Fruit fly (Drosophila melanogaster) whole organism, embryonic: ENCODE measurements around the gene CG32074.

ENCODE experiments used
- ATbp ChIP-seq: fragments of 200-800 bp; sonication (Bioruptor generic); optimal IDR thresholded peaks from 2 replicates; lab custom pipeline; 2017; ENCODE audit warnings: missing biosample characterization, mild to moderate bottlenecking, missing genetic modification characterization, missing genetic modification reagents
- Atf-2 ChIP-seq: fragments of 200-800 bp; sonication (Bioruptor generic); optimal IDR thresholded peaks from 2 replicates; lab custom pipeline; 2016; ENCODE audit warnings: missing biosample characterization, missing genetic modification characterization
- B-H1 ChIP-seq: fragments of 200-800 bp; sonication (Bioruptor generic); IDR thresholded peaks from 3 replicates; pipeline ENCODE4 v1.3.6; 2022; ENCODE audit warnings: missing biosample characterization, missing genetic modification characterization
- CG12071 ChIP-seq: fragments of 200-800 bp; sonication (Bioruptor generic); optimal IDR thresholded peaks from 3 replicates; lab custom pipeline; 2018; ENCODE audit warnings: missing biosample characterization, mild to moderate bottlenecking, missing genetic modification characterization
- CG12104 ChIP-seq: fragments of 200-800 bp; sonication (Bioruptor generic); optimal IDR thresholded peaks from 3 replicates; lab custom pipeline; 2016; ENCODE audit warnings: missing biosample characterization, missing genetic modification characterization
- CG14441 ChIP-seq: fragments of 200-800 bp; sonication (Bioruptor generic); IDR thresholded peaks from 2 replicates; pipeline ENCODE4 v1.3.6; 2022; ENCODE audit warnings: missing biosample characterization, missing genetic modification characterization
- CG14965 ChIP-seq: fragments of 200-800 bp; sonication (Bioruptor generic); optimal IDR thresholded peaks from 2 replicates; lab custom pipeline; 2016; ENCODE audit warnings: missing biosample characterization, missing genetic modification characterization, borderline replicate concordance
- CG16863 ChIP-seq: fragments of 200-800 bp; sonication (Bioruptor generic); optimal IDR thresholded peaks from 3 replicates; lab custom pipeline; 2016; ENCODE audit warnings: missing biosample characterization, missing genetic modification characterization
- CG17328 ChIP-seq: fragments of 200-800 bp; sonication (Bioruptor generic); IDR thresholded peaks from 2 replicates; pipeline ENCODE4 v1.3.6; 2022; ENCODE audit warnings: missing biosample characterization, missing genetic modification characterization
- CG17359 ChIP-seq: fragments of 200-800 bp; sonication (Bioruptor generic); optimal IDR thresholded peaks from 3 replicates; lab custom pipeline; 2018; ENCODE audit warnings: missing biosample characterization, mild to moderate bottlenecking, missing genetic modification characterization, moderate library complexity
- CG17802 ChIP-seq: fragments of 200-800 bp; sonication (Bioruptor generic); optimal IDR thresholded peaks from 2 replicates; lab custom pipeline; 2018; ENCODE audit warnings: missing biosample characterization, mild to moderate bottlenecking, missing genetic modification characterization, moderate library complexity
- CG17829 ChIP-seq: fragments of 200-800 bp; optimal IDR thresholded peaks from 2 replicates; lab custom pipeline; 2019; ENCODE audit warnings: missing biosample characterization, mild to moderate bottlenecking, missing genetic modification characterization, moderate library complexity
- CG17912 ChIP-seq: fragments of 200-800 bp; sonication (Bioruptor generic); optimal IDR thresholded peaks from 2 replicates; lab custom pipeline; 2018; ENCODE audit warnings: missing biosample characterization, mild to moderate bottlenecking, missing genetic modification characterization
- CG1792 ChIP-seq: fragments of 200-800 bp; sonication (Bioruptor generic); optimal IDR thresholded peaks from 2 replicates; lab custom pipeline; 2016; ENCODE audit warnings: missing biosample characterization, missing genetic modification characterization
- CG18619 ChIP-seq: fragments of 200-800 bp; sonication (Bioruptor generic); optimal IDR thresholded peaks from 3 replicates; lab custom pipeline; 2017; ENCODE audit warnings: missing biosample characterization, mild to moderate bottlenecking, missing genetic modification characterization
- CG18764 ChIP-seq: fragments of 200-800 bp; sonication (Bioruptor generic); optimal IDR thresholded peaks from 3 replicates; lab custom pipeline; 2016; ENCODE audit warnings: missing biosample characterization, missing genetic modification characterization
- CG2116 ChIP-seq: fragments of 200-800 bp; sonication (Bioruptor generic); optimal IDR thresholded peaks from 3 replicates; lab custom pipeline; 2018; ENCODE audit warnings: missing biosample characterization, mild to moderate bottlenecking, missing genetic modification characterization
- CG2875 ChIP-seq: fragments of 200-800 bp; sonication (Bioruptor generic); optimal IDR thresholded peaks from 2 replicates; lab custom pipeline; 2017; ENCODE audit warnings: missing biosample characterization, mild to moderate bottlenecking, missing genetic modification characterization, missing genetic modification reagents
- CG3065 ChIP-seq: fragments of 200-800 bp; sonication (Bioruptor generic); optimal IDR thresholded peaks from 2 replicates; lab custom pipeline; 2016; ENCODE audit warnings: missing biosample characterization, missing genetic modification characterization
- CG4282 ChIP-seq: fragments of 200-800 bp; sonication (Bioruptor generic); optimal IDR thresholded peaks from 2 replicates; lab custom pipeline; 2016; ENCODE audit warnings: missing biosample characterization, missing genetic modification characterization
- CG6765 ChIP-seq: fragments of 200-800 bp; sonication (Bioruptor generic); optimal IDR thresholded peaks from 3 replicates; lab custom pipeline; 2017; ENCODE audit warnings: missing biosample characterization, mild to moderate bottlenecking, missing genetic modification characterization
- CG7556 ChIP-seq: fragments of 200-800 bp; sonication (Bioruptor generic); optimal IDR thresholded peaks from 2 replicates; lab custom pipeline; 2017; ENCODE audit warnings: missing biosample characterization, mild to moderate bottlenecking, missing genetic modification characterization
- CG9215 ChIP-seq: fragments of 200-800 bp; sonication (Bioruptor generic); IDR thresholded peaks from 2 replicates; pipeline ENCODE4 v1.3.6; 2022; ENCODE audit warnings: missing biosample characterization, missing genetic modification characterization
- Dek ChIP-seq: fragments of 200-800 bp; sonication (Bioruptor generic); optimal IDR thresholded peaks from 3 replicates; lab custom pipeline; 2019; ENCODE audit warnings: missing biosample characterization, mild to moderate bottlenecking, missing genetic modification characterization, moderate library complexity
- Ets65A ChIP-seq: fragments of 200-800 bp; sonication (Bioruptor generic); peaks from one replicate; lab custom pipeline; 2016; ENCODE audit warnings: missing biosample characterization, missing genetic modification characterization
- H2.0 ChIP-seq: fragments of 200-800 bp; sonication (Bioruptor generic); IDR thresholded peaks from 2 replicates; pipeline ENCODE4 v1.3.6; 2022; ENCODE audit warnings: missing biosample characterization, missing genetic modification characterization
- HLH54F ChIP-seq: fragments of 200-800 bp; sonication (Bioruptor generic); optimal IDR thresholded peaks from 3 replicates; lab custom pipeline; 2016; ENCODE audit warnings: missing biosample characterization, missing genetic modification characterization
- Jarid2 ChIP-seq: fragments of 200-800 bp; sonication (Bioruptor generic); optimal IDR thresholded peaks from 3 replicates; lab custom pipeline; 2017; ENCODE audit warnings: mild to moderate bottlenecking, missing biosample characterization, missing genetic modification reagents, missing genetic modification characterization
- Kr ChIP-seq: fragments of 200-800 bp; sonication (Bioruptor generic); optimal IDR thresholded peaks from 2 replicates; lab custom pipeline; 2017; ENCODE audit warnings: missing biosample characterization, mild to moderate bottlenecking, missing genetic modification characterization
- Lim3 ChIP-seq: fragments of 200-800 bp; sonication (Bioruptor generic); IDR thresholded peaks from 2 replicates; pipeline ENCODE4 v1.3.6; 2022; ENCODE audit warnings: missing biosample characterization, missing genetic modification characterization
- MTF-1 ChIP-seq: fragments of 200-800 bp; sonication (Bioruptor generic); optimal IDR thresholded peaks from 2 replicates; lab custom pipeline; 2018; ENCODE audit warnings: missing biosample characterization, mild to moderate bottlenecking, missing genetic modification characterization, borderline replicate concordance
- Mrtf ChIP-seq: fragments of 200-800 bp; sonication (Bioruptor generic); IDR thresholded peaks from 3 replicates; pipeline ENCODE4 v1.3.6; 2022; ENCODE audit warnings: missing biosample characterization, missing genetic modification characterization
- Myb ChIP-seq: fragments of 200-800 bp; sonication (Bioruptor generic); optimal IDR thresholded peaks from 2 replicates; lab custom pipeline; 2016; ENCODE audit warnings: missing biosample characterization, missing genetic modification characterization
- YL-1 ChIP-seq: fragments of 200-800 bp; sonication (Bioruptor generic); optimal IDR thresholded peaks from 3 replicates; lab custom pipeline; 2017; ENCODE audit warnings: missing biosample characterization, mild to moderate bottlenecking, missing genetic modification characterization
- ac ChIP-seq: fragments of 200-800 bp; sonication (Bioruptor generic); optimal IDR thresholded peaks from 3 replicates; lab custom pipeline; 2017; ENCODE audit warnings: missing biosample characterization, mild to moderate bottlenecking, missing genetic modification characterization
- bsh ChIP-seq, 2 experiments: fragments of 200-800 bp; sonication (Bioruptor generic); optimal IDR thresholded peaks; 2 replicates each; lab custom pipeline; 2017 to 2018; ENCODE audit warnings: mild to moderate bottlenecking in 2 of 2, missing biosample characterization in 2 of 2, missing genetic modification characterization in 2 of 2, moderate library complexity in 1 of 2
- caup ChIP-seq: fragments of 200-800 bp; sonication (Bioruptor generic); optimal IDR thresholded peaks from 3 replicates; lab custom pipeline; 2017; ENCODE audit warnings: missing biosample characterization, mild to moderate bottlenecking, missing genetic modification characterization, moderate library complexity; ENCODE audit not compliant: severe bottlenecking
- croc ChIP-seq: fragments of 200-800 bp; sonication (Bioruptor generic); conservative IDR thresholded peaks from 3 replicates; pipeline ENCODE4 v1.3.6; 2022; ENCODE audit warnings: missing biosample characterization, missing genetic modification characterization
- dysf ChIP-seq: fragments of 200-800 bp; sonication (Bioruptor generic); IDR thresholded peaks from 3 replicates; pipeline ENCODE4 v1.3.6; 2022; ENCODE audit warnings: missing biosample characterization, missing genetic modification characterization
- gfzf ChIP-seq: fragments of 200-800 bp; sonication (Bioruptor generic); optimal IDR thresholded peaks from 2 replicates; lab custom pipeline; 2016; ENCODE audit warnings: missing biosample characterization, mild to moderate bottlenecking, missing genetic modification characterization, moderate library complexity
- grau ChIP-seq: fragments of 200-800 bp; optimal IDR thresholded peaks from 3 replicates; lab custom pipeline; 2019; ENCODE audit warnings: missing biosample characterization, mild to moderate bottlenecking, missing genetic modification characterization, moderate library complexity
- gsb-n ChIP-seq: fragments of 200-800 bp; sonication (Bioruptor generic); optimal IDR thresholded peaks from 3 replicates; lab custom pipeline; 2018; ENCODE audit warnings: missing biosample characterization, mild to moderate bottlenecking, missing genetic modification characterization
- kni ChIP-seq: fragments of 200-800 bp; sonication (Bioruptor generic); optimal IDR thresholded peaks from 3 replicates; lab custom pipeline; 2017; ENCODE audit warnings: mild to moderate bottlenecking, missing biosample characterization, missing genetic modification reagents, missing genetic modification characterization
- nerfin-1 ChIP-seq: fragments of 200-800 bp; sonication (Bioruptor generic); optimal IDR thresholded peaks from 3 replicates; lab custom pipeline; 2019; ENCODE audit warnings: missing biosample characterization, mild to moderate bottlenecking, missing genetic modification characterization, moderate library complexity
- nmo ChIP-seq: fragments of 200-800 bp; sonication (Bioruptor generic); optimal IDR thresholded peaks from 2 replicates; lab custom pipeline; 2018; ENCODE audit warnings: missing biosample characterization, mild to moderate bottlenecking, missing genetic modification characterization, moderate library complexity
- sd ChIP-seq: fragments of 200-800 bp; sonication (Bioruptor generic); optimal IDR thresholded peaks from 3 replicates; lab custom pipeline; 2018; ENCODE audit warnings: missing biosample characterization, mild to moderate bottlenecking, missing genetic modification characterization, moderate library complexity
- sens ChIP-seq: fragments of 200-800 bp; sonication (Bioruptor generic); peaks from one replicate; lab custom pipeline; 2016; ENCODE audit warnings: missing biosample characterization, missing genetic modification characterization
- tna ChIP-seq: fragments of 200-800 bp; sonication (Bioruptor generic); IDR thresholded peaks from 2 replicates; pipeline ENCODE4 v1.3.6; 2022; ENCODE audit warnings: missing biosample characterization, missing genetic modification characterization; ENCODE audit not compliant: partially characterized antibody
- vfl ChIP-seq: fragments of 200-800 bp; sonication (Bioruptor generic); optimal IDR thresholded peaks from 2 replicates; lab custom pipeline; 2016; ENCODE audit warnings: missing biosample characterization, missing genetic modification characterization
- wek ChIP-seq: fragments of 200-800 bp; sonication (Bioruptor generic); optimal IDR thresholded peaks from 3 replicates; lab custom pipeline; 2018; ENCODE audit warnings: missing biosample characterization, mild to moderate bottlenecking, missing genetic modification characterization, moderate library complexity
- yki ChIP-seq: fragments of >200 bp; optimal IDR thresholded peaks from 3 replicates; lab custom pipeline; 2018
- zfh2 ChIP-seq: fragments of 200-800 bp; sonication (Bioruptor generic); optimal IDR thresholded peaks from 2 replicates; lab custom pipeline; 2016; ENCODE audit warnings: missing biosample characterization, missing genetic modification characterization

CG32074 gene

DNA sequence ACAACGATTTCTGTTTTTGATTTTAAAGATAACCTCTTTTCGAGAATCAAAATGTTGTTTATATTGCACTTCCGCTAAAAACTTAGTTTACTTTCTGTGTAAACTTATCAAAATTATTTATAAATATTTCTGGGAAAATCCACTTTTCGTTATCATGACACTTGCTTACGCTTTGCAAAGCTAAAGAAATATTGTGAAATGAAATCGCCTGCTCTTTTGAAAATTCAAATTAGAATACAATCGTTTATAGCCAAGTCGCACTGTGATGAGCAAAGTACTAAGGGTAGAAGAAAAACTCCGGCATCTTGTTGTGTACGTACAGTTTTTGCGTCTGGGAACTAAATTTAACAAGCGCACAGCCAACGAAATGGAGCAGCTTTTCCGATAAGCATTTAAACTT is 7.7 kb downstream of the CG32074 start (continued):
- TF ChIP-seq nmo (GFP tag; lab: Kevin White, UChicago) (peak; percentile 14), vfl (GFP tag; lab: Kevin White, UChicago) (no peak), CG18764 (GFP tag; lab: Kevin White, UChicago) (no peak), kni (GFP tag; lab: Kevin White, UChicago) (no peak), CG14441 (GFP tag; lab: Robert Waterston, UW) (no peak), ac (GFP tag; lab: Kevin White, UChicago) (no peak), CG12104 (GFP tag; lab: Kevin White, UChicago) (no peak), CG16863 (no peak), Myb (no peak), CG9215 (GFP tag; lab: Robert Waterston, UW) (no peak), Mrtf (GFP tag; lab: Robert Waterston, UW) (no peak), grau (tag; lab: Kevin White, UChicago) (peak; percentile 89), CG17829 (tag; lab: Kevin White, UChicago) (no peak), tna (GFP tag; lab: Robert Waterston, UW) (no peak), CG3065 (no peak), HLH54F (GFP tag; lab: Kevin White, UChicago) (no peak), CG17802 (tag; lab: Kevin White, UChicago) (no peak), CG17328 (GFP tag; lab: Robert Waterston, UW) (no peak), CG17359 (tag; lab: Kevin White, UChicago) (no peak), nerfin-1 (tag; lab: Kevin White, UChicago) (no peak), sens (GFP tag; lab: Kevin White, UChicago) (peak; percentile 83), CG12071 (GFP tag; lab: Kevin White, UChicago) (no peak), CG14965 (GFP tag; lab: Kevin White, UChicago) (no peak), B-H1 (GFP tag; lab: Robert Waterston, UW) (no peak), CG2116 (GFP tag; lab: Kevin White, UChicago) (no peak), MTF-1 (no peak), Jarid2 (GFP tag; lab: Kevin White, UChicago) (no peak), CG4282 (GFP tag; lab: Kevin White, UChicago) (no peak), CG1792 (GFP tag; lab: Kevin White, UChicago) (no peak), sd (no peak), ATbp (no peak), CG2875 (no peak), CG7556 (GFP tag; lab: Kevin White, UChicago) (peak; percentile 6), Dek (tag; lab: Kevin White, UChicago) (no peak), croc (GFP tag; lab: Robert Waterston, UW) (no peak), CG6765 (GFP tag; lab: Kevin White, UChicago) (no peak), wek (no peak), bsh (GFP tag; optimal IDR thresholded peaks at IDR 0.05; lab: Kevin White, UChicago) (peak in 1 of 2 experiments; percentile 10), Lim3 (GFP tag; lab: Robert Waterston, UW) (no peak), Ets65A (GFP tag; lab: Kevin White, UChicago) (peak; percentile 24), gfzf (GFP tag; lab: Kevin White, UChicago) (no peak), YL-1 (GFP tag; lab: Kevin White, UChicago) (no peak), H2.0 (no peak), Kr (GFP tag; lab: Kevin White, UChicago) (no peak), CG18619 (no peak), CG17912 (GFP tag; lab: Kevin White, UChicago) (no peak), Atf-2 (GFP tag; lab: Kevin White, UChicago) (no peak), yki (lab: Kevin White, UChicago) (no peak), dysf (GFP tag; lab: Robert Waterston, UW) (no peak), gsb-n (tag; lab: Kevin White, UChicago) (no peak), zfh2 (no peak), caup (GFP tag; lab: Kevin White, UChicago) (no peak)
